Fruit fly (Drosophila melanogaster): ENCODE results near the gene rept.

dm6 chr3L:19225687-19226086 is 29.5 kb upstream of the rept start:
- TF ChIP-seq Rel (GFP tag; optimal IDR thresholded peaks at IDR 0.05): no peak
- no peak for TF ChIP-seq Rel (tag; optimal IDR thresholded peaks at IDR 0.05)
- TF ChIP-seq tai (GFP tag; optimal IDR thresholded peaks at IDR 0.05): no peak
